Worm (Caenorhabditis elegans) whole organism, early embryonic: ENCODE results near the gene pbs-3.

Experiments used
- B0310.2 ChIP-seq: sonication (generic microtip); optimal IDR thresholded peaks from 2 replicates; lab custom pipeline; 2016; ENCODE audit warnings: mild to moderate bottlenecking, missing genetic modification characterization, missing compliant biosample characterization
- F13C5.2 ChIP-seq: sonication (generic microtip); optimal IDR thresholded peaks from 2 replicates; lab custom pipeline; 2017; ENCODE audit warnings: mild to moderate bottlenecking, missing genetic modification characterization, inconsistent platforms, missing compliant biosample characterization
- aly-1 ChIP-seq: sonication (generic microtip); optimal IDR thresholded peaks from 2 replicates; lab custom pipeline; 2016; ENCODE audit warnings: missing genetic modification characterization, missing compliant biosample characterization
- ama-1 ChIP-seq: fragments of 150-350 bp; optimal IDR thresholded peaks from 2 replicates; lab custom pipeline; 2014
- ceh-13 ChIP-seq: fragments of 200-800 bp; sonication (Bioruptor generic); optimal IDR thresholded peaks from 2 replicates; lab custom pipeline; 2018; ENCODE audit warnings: mild to moderate bottlenecking, missing genetic modification characterization, missing compliant biosample characterization
- ceh-36 ChIP-seq: sonication (generic microtip); optimal IDR thresholded peaks from 2 replicates; lab custom pipeline; 2016; ENCODE audit warnings: missing genetic modification characterization, inconsistent platforms, missing compliant biosample characterization
- ets-7 ChIP-seq: sonication (generic microtip); optimal IDR thresholded peaks from 2 replicates; lab custom pipeline; 2016; ENCODE audit warnings: missing genotype, missing genetic modification characterization, missing compliant biosample characterization
- flt-1 ChIP-seq: fragments of 200-800 bp; sonication (Bioruptor generic); IDR thresholded peaks from 2 replicates; pipeline ENCODE4 v1.3.6; 2022; ENCODE audit warnings: missing genetic modification characterization, missing compliant biosample characterization
- hmbx-1 ChIP-seq: sonication (generic microtip); optimal IDR thresholded peaks from 2 replicates; lab custom pipeline; 2016; ENCODE audit warnings: mild to moderate bottlenecking, missing genetic modification characterization, missing compliant biosample characterization
- hmg-4 ChIP-seq: fragments of 200-800 bp; sonication (Bioruptor generic); optimal IDR thresholded peaks from 2 replicates; lab custom pipeline; 2018; ENCODE audit warnings: mild to moderate bottlenecking, missing genetic modification characterization, missing compliant biosample characterization
- hnd-1 ChIP-seq: sonication (generic microtip); optimal IDR thresholded peaks from 2 replicates; lab custom pipeline; 2016; ENCODE audit warnings: missing genetic modification characterization, missing compliant biosample characterization
- pes-1 ChIP-seq: fragments of 200-800 bp; sonication (Bioruptor generic); IDR thresholded peaks from 2 replicates; pipeline ENCODE4 v1.3.6; 2022; ENCODE audit warnings: missing genetic modification reagents, missing genetic modification characterization, missing compliant biosample characterization
- scrt-1 ChIP-seq: fragments of 200-800 bp; sonication (Bioruptor generic); IDR thresholded peaks from 2 replicates; pipeline ENCODE4 v1.3.6; 2022; ENCODE audit warnings: missing genetic modification characterization, missing compliant biosample characterization
- sea-1 ChIP-seq: fragments of 200-800 bp; sonication (Bioruptor generic); conservative IDR thresholded peaks from 2 replicates; pipeline ENCODE4 v1.3.6; 2022; ENCODE audit warnings: missing genetic modification characterization, missing compliant biosample characterization
- tbx-11 ChIP-seq: fragments of 200-800 bp; sonication (Bioruptor generic); IDR thresholded peaks from 2 replicates; pipeline ENCODE4 v1.3.6; 2022; ENCODE audit warnings: missing genetic modification characterization, missing compliant biosample characterization
- tbx-37 ChIP-seq: fragments of 200-800 bp; sonication (Bioruptor generic); conservative IDR thresholded peaks from 2 replicates; pipeline ENCODE4 v1.3.6; 2022; ENCODE audit warnings: missing genetic modification reagents, missing genetic modification characterization, missing compliant biosample characterization
- tra-4 ChIP-seq: sonication (generic microtip); optimal IDR thresholded peaks from 2 replicates; lab custom pipeline; 2017; ENCODE audit warnings: missing genetic modification characterization, missing compliant biosample characterization

The pbs-3 gene

DNA sequence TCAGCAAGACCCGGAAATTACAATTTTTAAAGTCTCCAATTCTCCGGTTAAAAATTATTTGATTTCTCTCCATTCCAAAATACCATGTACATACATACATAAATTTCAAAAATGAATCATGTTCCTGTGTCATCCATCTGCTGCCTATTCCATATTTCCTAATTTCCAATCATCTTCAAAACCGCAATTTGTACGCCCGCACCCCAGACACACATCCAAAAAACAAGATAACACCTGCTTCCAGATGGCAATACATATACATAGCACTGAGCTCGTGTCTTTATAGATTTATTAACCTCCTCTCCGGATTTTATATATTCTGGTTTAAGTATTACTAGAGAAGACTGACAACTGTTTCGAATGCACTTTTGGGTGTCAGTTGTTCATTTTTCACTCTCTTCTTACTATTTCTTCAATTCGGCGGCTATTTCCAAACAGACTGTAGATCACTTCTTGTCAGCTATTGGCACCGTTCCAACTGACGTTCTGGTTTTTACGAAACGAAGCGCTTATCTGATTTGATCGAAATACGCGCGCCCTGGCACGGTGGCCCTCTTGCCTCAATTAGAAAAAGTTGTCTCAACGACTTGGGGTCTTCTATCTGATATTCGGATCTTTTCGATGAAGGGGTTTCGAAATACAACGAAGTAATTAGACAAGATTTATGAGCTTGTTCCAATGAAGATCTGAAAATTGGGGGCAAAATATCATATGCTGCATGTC lies 26.6 kb upstream of the pbs-3 start:
- TF ChIP-seq hnd-1 (no peak), hmbx-1 (tag; lab: Kevin White, UChicago) (no peak), scrt-1 (GFP tag; lab: Robert Waterston, UW) (no peak), ets-7 (tag; lab: Kevin White, UChicago) (no peak), hmg-4 (GFP tag; lab: Kevin White, UChicago) (no peak), B0310.2 (tag; lab: Kevin White, UChicago) (no peak), aly-1 (tag; lab: Kevin White, UChicago) (no peak), tra-4 (tag; lab: Kevin White, UChicago) (no peak), flt-1 (GFP tag; lab: Robert Waterston, UW) (no peak), ceh-36 (tag; lab: Kevin White, UChicago) (no peak), tbx-11 (GFP tag; lab: Robert Waterston, UW) (no peak), tbx-37 (GFP tag; lab: Robert Waterston, UW) (no peak), sea-1 (GFP tag; lab: Robert Waterston, UW) (no peak), F13C5.2 (tag; lab: Kevin White, UChicago) (no peak), ceh-13 (no peak), pes-1 (GFP tag; lab: Robert Waterston, UW) (no peak), ama-1 (lab: Kevin White, UChicago) (no peak)

DNA sequence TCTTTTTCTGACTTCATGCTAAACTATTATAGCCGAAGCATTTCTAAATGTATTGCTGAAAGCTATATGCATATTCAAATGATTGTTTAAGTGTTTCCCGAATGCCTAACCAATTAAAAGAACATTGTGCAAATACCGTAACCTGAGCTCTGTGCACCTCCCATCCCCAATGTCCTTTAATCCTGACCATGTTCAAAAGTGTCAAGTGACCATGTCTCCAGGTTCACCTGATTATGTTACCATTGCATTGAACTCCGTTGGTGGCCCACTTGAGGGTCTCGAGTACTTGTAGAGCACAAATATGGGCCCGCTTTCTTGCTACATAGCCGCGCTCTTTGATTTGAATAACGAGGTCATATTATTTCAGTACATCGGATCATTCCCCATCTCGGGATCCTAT lies 20.1 kb upstream of the pbs-3 start:
- TF ChIP-seq ceh-36 (tag; lab: Kevin White, UChicago) (no peak), hnd-1 (no peak), hmg-4 (GFP tag; lab: Kevin White, UChicago) (no peak), ceh-13 (no peak), ama-1 (lab: Kevin White, UChicago) (no peak), flt-1 (GFP tag; lab: Robert Waterston, UW) (no peak), ets-7 (tag; lab: Kevin White, UChicago) (no peak), B0310.2 (tag; lab: Kevin White, UChicago) (no peak)

DNA sequence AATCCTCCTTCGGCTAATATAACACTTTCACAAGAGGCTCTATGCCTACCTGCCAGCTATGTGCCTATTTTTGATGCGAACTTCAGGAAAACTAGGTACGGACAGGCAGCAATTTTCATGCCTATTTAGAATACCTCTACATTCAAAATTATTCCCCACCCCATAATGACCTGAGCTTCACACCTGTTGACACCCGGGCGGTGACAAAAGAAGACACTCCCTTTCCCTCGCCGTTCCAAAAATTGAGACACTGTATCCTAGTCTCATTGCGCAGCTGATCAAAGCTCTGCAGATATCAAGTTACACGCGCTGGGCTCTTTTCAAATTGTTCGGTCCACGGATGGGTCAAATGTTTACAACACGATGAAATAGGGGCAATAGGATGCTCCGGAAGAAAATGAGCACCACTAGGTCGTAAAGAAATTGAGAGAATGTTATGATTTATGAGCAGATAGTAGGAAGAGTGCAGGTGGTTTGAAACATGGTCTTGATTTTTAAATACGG lies 19.3 kb upstream of the pbs-3 start:
- TF ChIP-seq ama-1 (lab: Kevin White, UChicago) (no peak), ets-7 (tag; lab: Kevin White, UChicago) (no peak), hnd-1 (no peak), B0310.2 (tag; lab: Kevin White, UChicago) (no peak)

DNA sequence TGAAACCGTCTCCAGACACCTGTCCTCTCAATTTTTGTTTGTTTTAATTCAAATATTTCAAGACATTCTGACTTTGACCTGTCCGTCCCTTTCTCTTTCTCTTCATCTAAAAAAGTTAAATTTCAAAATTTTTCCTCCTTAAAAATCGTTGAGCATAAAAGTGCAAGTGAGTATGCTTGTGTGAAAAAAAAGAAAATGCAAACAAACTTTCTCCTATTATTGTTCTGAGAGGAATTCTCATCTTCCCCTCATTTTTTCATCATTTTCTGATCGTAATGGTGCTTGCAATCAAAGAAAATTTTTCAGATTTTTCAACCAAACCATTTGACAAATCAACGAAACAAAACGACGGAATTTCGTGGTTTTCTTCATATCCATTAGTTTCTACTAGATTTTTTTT lies 13.6 kb upstream of the pbs-3 start, which contains the start of gene shc-2:
shc-2 (plus strand) TSS at position 301 of the 400 bp plus-strand sequence.
- TF ChIP-seq flt-1 (GFP tag; lab: Robert Waterston, UW) (no peak), pes-1 (GFP tag; lab: Robert Waterston, UW) (no peak), tbx-37 (GFP tag; lab: Robert Waterston, UW) (no peak), ets-7 (tag; lab: Kevin White, UChicago) (no peak), tra-4 (tag; lab: Kevin White, UChicago) (no peak), ama-1 (lab: Kevin White, UChicago) (no peak), hnd-1 (no peak), aly-1 (tag; lab: Kevin White, UChicago) (no peak)

DNA sequence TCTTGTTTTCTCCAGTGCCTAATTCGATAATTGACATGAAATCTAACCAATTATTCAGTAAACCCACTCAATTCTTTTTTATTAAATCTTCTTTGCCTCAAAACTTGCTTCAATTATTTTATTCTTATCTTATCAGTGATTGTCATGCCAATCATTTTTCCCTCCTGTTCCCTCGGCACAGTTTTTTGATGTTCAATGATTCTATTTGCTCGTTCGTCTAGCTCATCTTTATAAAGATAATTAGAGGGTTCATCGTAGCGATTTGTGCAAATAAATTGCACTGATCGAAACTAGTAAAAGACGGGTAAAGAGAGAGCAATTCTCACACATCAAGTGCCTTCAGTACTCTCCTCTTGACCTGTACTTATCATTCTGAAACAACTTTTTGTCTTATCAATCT lies 12.4 kb upstream of the pbs-3 start:
- TF ChIP-seq tbx-37 (GFP tag; lab: Robert Waterston, UW) (no peak), ama-1 (lab: Kevin White, UChicago) (no peak)

DNA sequence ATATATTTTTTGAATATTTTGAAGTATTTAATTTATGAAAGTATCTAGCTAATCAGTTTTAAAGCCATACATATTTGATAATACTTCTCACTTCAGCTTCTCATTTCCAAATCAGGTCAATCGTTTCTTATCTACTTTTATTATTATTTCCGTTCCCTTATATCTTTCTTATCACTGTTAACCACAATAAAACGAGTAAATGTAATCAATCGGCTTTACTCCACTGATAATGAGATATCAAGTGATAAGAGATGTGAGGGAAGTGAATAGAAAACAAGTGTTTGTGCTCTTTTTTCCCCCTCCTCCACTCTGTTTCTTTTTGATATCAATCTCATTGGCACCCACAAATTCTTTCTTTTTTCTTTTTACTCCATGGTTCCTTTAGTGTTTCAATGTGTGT lies 11.3 kb upstream of the pbs-3 start:
- TF ChIP-seq tra-4 (tag; lab: Kevin White, UChicago) (no peak), tbx-11 (GFP tag; lab: Robert Waterston, UW) (no peak), pes-1 (GFP tag; lab: Robert Waterston, UW) (no peak), ama-1 (lab: Kevin White, UChicago) (no peak), hmbx-1 (tag; lab: Kevin White, UChicago) (no peak), ceh-36 (tag; lab: Kevin White, UChicago) (no peak), ets-7 (tag; lab: Kevin White, UChicago) (no peak), sea-1 (GFP tag; lab: Robert Waterston, UW) (no peak), aly-1 (tag; lab: Kevin White, UChicago) (no peak), ceh-13 (no peak), F13C5.2 (tag; lab: Kevin White, UChicago) (no peak), scrt-1 (GFP tag; lab: Robert Waterston, UW) (no peak), tbx-37 (GFP tag; lab: Robert Waterston, UW) (no peak), flt-1 (GFP tag; lab: Robert Waterston, UW) (no peak), hmg-4 (GFP tag; lab: Kevin White, UChicago) (no peak), B0310.2 (tag; lab: Kevin White, UChicago) (no peak), hnd-1 (no peak)

DNA sequence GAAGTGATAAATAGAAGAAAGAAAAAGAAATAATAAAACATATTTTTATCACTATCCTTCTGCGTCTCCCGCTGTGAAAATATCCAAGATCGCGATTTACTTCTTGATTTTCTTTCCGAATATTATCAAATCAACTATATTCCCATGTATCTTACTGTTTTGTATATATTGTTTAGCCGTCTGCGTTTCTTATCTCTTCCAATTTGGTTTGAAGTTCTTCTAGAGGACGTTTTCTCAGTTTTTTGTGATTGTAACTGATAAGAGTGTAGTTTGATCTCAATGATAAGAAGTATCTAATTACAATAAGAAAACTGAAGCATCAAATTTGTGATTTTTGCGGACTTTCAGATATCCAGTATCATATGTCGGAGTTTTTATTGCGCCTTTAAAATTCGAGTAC lies 5.5 kb upstream of the pbs-3 start:
- no peak for TF ChIP-seq ama-1 (lab: Kevin White, UChicago)
- TF ChIP-seq flt-1 (GFP tag; lab: Robert Waterston, UW) = no peak
- no peak for TF ChIP-seq tra-4 (tag; lab: Kevin White, UChicago)
- no peak for TF ChIP-seq pes-1 (GFP tag; lab: Robert Waterston, UW)
- no peak for TF ChIP-seq ceh-36 (tag; lab: Kevin White, UChicago)
- no peak for TF ChIP-seq scrt-1 (GFP tag; lab: Robert Waterston, UW)
- TF ChIP-seq tbx-37 (GFP tag; lab: Robert Waterston, UW) = no peak
- TF ChIP-seq hmbx-1 (tag; lab: Kevin White, UChicago) = no peak
